Worm (Caenorhabditis elegans): Measurements from ENCODE around the gene egl-47.

Gene egl-47

DNA sequence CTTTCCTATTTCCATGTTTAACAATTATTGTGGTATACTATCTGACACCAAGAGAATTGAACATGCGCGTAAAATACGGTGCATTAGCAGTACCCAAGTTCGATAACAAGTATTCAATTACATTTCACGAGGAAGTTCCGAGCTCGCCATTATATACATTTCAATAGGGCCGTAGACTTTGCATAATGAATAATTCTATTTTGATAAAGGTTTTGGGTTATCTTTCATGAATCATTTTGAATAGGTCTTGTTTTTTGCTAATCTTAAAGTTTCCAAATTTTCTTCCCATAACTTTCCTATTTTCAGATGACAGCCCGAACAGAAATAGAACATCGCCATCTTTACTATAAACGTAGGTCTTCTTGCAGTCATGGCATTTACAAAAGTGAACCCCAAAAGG lies 26.9 kb downstream of the egl-47 start, which contains the start of gene C50H2.13:
Gene C50H2.13 (plus strand): TSS at position 301 of the 400 bp plus-strand sequence.
- no peak for TF ChIP-seq egrh-3 (GFP tag; IDR thresholded peaks at IDR 0.05)
- TF ChIP-seq Y56A3A.18 (GFP tag; IDR thresholded peaks at IDR 0.05), result no peak
- no peak for TF ChIP-seq zfh-2 (GFP tag; conservative IDR thresholded peaks at IDR 0.05)
- TF ChIP-seq ceh-91 (GFP tag; IDR thresholded peaks at IDR 0.05), result no peak
- TF ChIP-seq ztf-3 (GFP tag; optimal IDR thresholded peaks at IDR 0.05), result no peak
- no peak for TF ChIP-seq atf-7 (tag; optimal IDR thresholded peaks at IDR 0.05)
- TF ChIP-seq mxl-1 (tag; optimal IDR thresholded peaks at IDR 0.05), result no peak
- no peak for TF ChIP-seq let-526 (GFP tag; IDR thresholded peaks at IDR 0.05)
- TF ChIP-seq D2030.7 (GFP tag; IDR thresholded peaks at IDR 0.05), result no peak

DNA sequence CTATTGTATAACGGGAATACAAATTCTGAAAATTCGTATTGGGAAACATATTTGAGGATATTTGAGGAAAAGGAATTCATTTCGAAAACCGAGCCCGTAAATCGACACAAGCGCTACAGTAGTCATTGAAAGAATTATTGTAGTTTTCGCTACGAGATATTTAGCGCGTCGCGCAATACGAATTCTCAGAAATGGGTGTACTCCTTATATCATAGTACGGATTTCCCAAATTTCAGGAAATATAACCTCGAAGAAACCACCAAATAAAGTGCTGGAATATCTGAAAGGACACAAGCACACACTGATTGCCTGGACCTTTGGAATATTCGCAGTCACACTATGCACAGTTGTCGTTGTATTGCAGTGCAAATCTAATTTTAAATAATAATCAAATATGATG lies 28.0 kb downstream of the egl-47 start:
- TF ChIP-seq fkh-3 (tag; optimal IDR thresholded peaks at IDR 0.05), result no peak
- TF ChIP-seq lin-26 (GFP tag; IDR thresholded peaks at IDR 0.05), result no peak
- TF ChIP-seq ztf-28 (GFP tag; IDR thresholded peaks at IDR 0.05), result no peak
- TF ChIP-seq nhr-27 (tag; optimal IDR thresholded peaks at IDR 0.05), result no peak
- TF ChIP-seq Y95B8A.8 (GFP tag; IDR thresholded peaks at IDR 0.05), result no peak
- 0 out of 2 replicates have a peak, but pooled peaks have one; percentile 53 for TF ChIP-seq nfyb-1 (GFP tag; IDR thresholded peaks at IDR 0.05)
- peak; percentile 56 for TF ChIP-seq lsl-1 (GFP tag; optimal IDR thresholded peaks at IDR 0.05)
- TF ChIP-seq ccch-3 (GFP tag; optimal IDR thresholded peaks at IDR 0.05), result no peak
- no peak for TF ChIP-seq ZK185.1 (tag; optimal IDR thresholded peaks at IDR 0.05; ENCODE audit: poor library complexity, severe bottlenecking)
- no peak for TF ChIP-seq mxl-1 (tag; optimal IDR thresholded peaks at IDR 0.05)
- no peak for TF ChIP-seq nfya-2 (GFP tag; IDR thresholded peaks at IDR 0.05)
- peak; percentile 35 for TF ChIP-seq hrde-1 (tag; optimal IDR thresholded peaks at IDR 0.05; ENCODE audit: borderline replicate concordance)
- no peak for TF ChIP-seq athp-1 (tag; optimal IDR thresholded peaks at IDR 0.05)

DNA sequence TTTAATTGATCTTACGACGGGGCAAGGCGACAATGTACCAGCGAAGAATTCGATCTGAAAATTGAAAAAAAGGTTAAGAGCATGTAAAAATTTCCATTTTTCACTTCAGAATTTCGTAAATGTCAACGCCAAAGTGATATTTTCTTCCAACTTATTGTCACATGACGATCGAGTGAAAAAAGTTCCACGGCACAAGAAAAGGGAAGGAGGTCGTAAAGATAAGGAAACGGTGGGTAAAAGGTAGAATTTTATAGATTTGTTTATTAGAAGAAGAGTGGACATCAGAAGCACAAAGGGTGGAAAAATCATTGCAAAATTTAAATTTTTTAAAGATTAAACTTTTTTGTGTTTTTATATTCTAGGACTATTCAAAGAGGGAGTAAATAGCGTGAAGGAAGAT lies 28.6 kb downstream of the egl-47 start:
- TF ChIP-seq Y53G8AR.9 (GFP tag; conservative IDR thresholded peaks at IDR 0.05) (0 out of 2 replicates have a peak, but pooled peaks have one; percentile 44), nhr-80 (tag; optimal IDR thresholded peaks at IDR 0.05) (peak; percentile 60), rpc-1 (optimal IDR thresholded peaks at IDR 0.05) (no peak), rpc-1 (tag; optimal IDR thresholded peaks at IDR 0.05) (no peak), let-607 (tag; optimal IDR thresholded peaks at IDR 0.05) (peak; percentile 43 to 49)

DNA sequence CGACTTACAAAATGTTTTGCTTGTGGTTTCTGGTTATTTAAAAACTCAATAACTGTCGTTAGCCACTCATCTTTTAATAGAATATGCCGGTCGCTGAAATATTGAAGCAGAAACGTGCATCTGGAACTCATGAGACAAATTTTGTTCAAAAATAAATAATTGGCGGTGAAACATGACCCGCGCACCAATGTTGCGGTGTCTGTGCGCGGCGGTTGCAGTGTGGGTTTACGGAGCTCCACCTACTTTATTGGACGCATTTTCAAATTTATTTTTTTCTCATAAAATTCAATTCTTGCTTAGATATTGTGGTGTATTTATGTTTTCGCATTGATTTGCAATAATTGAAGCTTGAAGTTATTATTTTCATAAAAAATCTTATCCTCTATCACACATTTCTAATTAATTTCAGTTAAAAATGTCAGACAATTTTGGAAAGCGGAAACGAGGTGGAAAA lies 31.3 kb downstream of the egl-47 start, which contains the start of the genes rmh-2 and suds-3:
Gene rmh-2 (minus strand): TSS at position 164 of the 454 bp plus-strand sequence.
Gene suds-3 (plus strand): TSS at position 404 of the 454 bp plus-strand sequence.
- TF ChIP-seq madf-6 (GFP tag; IDR thresholded peaks at IDR 0.05) (peak; percentile 35; the same call in 1 of the 2 replicates), lsl-1 (GFP tag; optimal IDR thresholded peaks at IDR 0.05) (peak; percentile 7), dpl-1 (GFP tag; optimal IDR thresholded peaks at IDR 0.05) (peak; percentile 20), rcor-1 (GFP tag; IDR thresholded peaks at IDR 0.05) (no peak), F23B12.7 (tag; optimal IDR thresholded peaks at IDR 0.05; ENCODE audit: insufficient read depth) (peak; percentile 37), efl-1 (GFP tag; optimal IDR thresholded peaks at IDR 0.05) (peak; percentile 61)

DNA sequence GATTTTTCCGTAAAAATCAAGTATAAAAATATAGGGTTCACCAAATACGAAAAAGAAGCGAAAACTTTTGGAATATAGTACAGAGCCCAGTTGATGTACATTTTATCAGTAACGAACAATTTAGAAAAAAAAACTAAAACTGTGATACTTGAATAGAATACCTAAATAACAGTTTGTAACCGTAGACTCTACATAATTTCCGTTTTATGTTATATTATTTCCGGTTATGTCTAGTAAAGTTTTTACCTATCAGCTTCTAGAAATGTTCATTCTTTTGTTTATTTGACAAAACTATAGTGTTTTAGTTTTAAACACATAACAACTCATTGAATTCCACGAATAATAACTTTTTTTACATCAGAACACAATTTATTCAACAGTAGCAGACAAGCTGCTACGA lies 38.1 kb downstream of the egl-47 start, which contains the start of gene srj-33:
Gene srj-33 (minus strand): TSS at position 101 of the 400 bp plus-strand sequence.
- TF ChIP-seq ekl-4 (GFP tag; IDR thresholded peaks at IDR 0.05) (no peak), ccch-3 (GFP tag; optimal IDR thresholded peaks at IDR 0.05) (no peak), let-526 (GFP tag; IDR thresholded peaks at IDR 0.05) (no peak), lin-40 (tag; optimal IDR thresholded peaks at IDR 0.05) (no peak), him-1 (tag; optimal IDR thresholded peaks at IDR 0.05) (no peak), nhr-179 (tag; optimal IDR thresholded peaks at IDR 0.05) (no peak), F55B11.4 (tag; optimal IDR thresholded peaks at IDR 0.05; ENCODE audit: borderline replicate concordance, insufficient read depth) (no peak), F49E8.2 (tag; optimal IDR thresholded peaks at IDR 0.05; ENCODE audit: insufficient read depth) (no peak), madf-3 (GFP tag; IDR thresholded peaks at IDR 0.05) (no peak), lag-1 (GFP tag; IDR thresholded peaks at IDR 0.05) (no peak)
